Worm (Caenorhabditis elegans) whole organism, L1 larva: ENCODE results near the gene F10C1.3.

Experiments used
- hpl-2 ChIP-seq: fragments of 150-350 bp; optimal IDR thresholded peaks from 2 replicates; lab custom pipeline; 2014; ENCODE audit warnings: missing biosample characterization, missing genetic modification reagents, missing genetic modification characterization
- nhr-12 ChIP-seq: sonication (generic microtip); optimal IDR thresholded peaks from 2 replicates; lab custom pipeline; 2017; ENCODE audit warnings: missing biosample characterization, missing genetic modification characterization
- nhr-20 ChIP-seq: sonication (generic microtip); optimal IDR thresholded peaks from 2 replicates; lab custom pipeline; 2016; ENCODE audit warnings: mild to moderate bottlenecking, missing genetic modification characterization, missing compliant biosample characterization
- nhr-76 ChIP-seq: sonication (generic microtip); optimal IDR thresholded peaks from 2 replicates; lab custom pipeline; 2017; ENCODE audit warnings: missing biosample characterization, missing genetic modification characterization

DNA sequence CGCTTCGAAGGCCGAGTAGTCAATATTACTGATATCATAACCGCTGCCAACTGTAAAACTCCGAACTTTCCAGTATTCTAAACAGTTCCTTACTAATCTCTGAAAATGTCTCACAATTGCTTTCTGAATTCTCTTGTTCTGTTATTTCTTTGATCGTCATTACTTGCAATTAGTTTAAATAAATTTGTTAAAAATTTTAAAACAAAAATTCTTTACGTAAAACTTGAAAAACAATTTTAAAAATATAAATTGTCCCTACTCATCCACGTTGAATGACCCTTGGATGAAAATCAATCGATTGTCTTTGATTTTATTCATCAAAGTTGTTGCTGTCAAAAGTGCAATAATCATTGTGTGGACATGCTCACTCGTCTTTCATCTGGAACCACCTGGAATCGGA lies 36.6 kb upstream of the F10C1.3 start, which contains the start of gene acdh-8:
- TF ChIP-seq nhr-20 (tag; lab: Kevin White, UChicago) (no peak), hpl-2 (no peak), nhr-12 (no peak), nhr-76 (no peak)
